Fruit fly (Drosophila melanogaster): ENCODE results near the gene tefu.

dm6 chr3R:15268856-15269255 is 26.8 kb upstream of the tefu start:
- TF ChIP-seq psq (optimal IDR thresholded peaks at IDR 0.05) (no peak), Myc (optimal IDR thresholded peaks at IDR 0.05) (no peak), Sin3A (optimal IDR thresholded peaks at IDR 0.05) (no peak), ttk (optimal IDR thresholded peaks at IDR 0.05) (no peak), insv (optimal IDR thresholded peaks at IDR 0.05) (no peak), h (optimal IDR thresholded peaks at IDR 0.05) (no peak)

All from Kc167 (cell line).